Fruit fly (Drosophila melanogaster): ENCODE measurements around the gene CG5455.

Gene CG5455

DNA sequence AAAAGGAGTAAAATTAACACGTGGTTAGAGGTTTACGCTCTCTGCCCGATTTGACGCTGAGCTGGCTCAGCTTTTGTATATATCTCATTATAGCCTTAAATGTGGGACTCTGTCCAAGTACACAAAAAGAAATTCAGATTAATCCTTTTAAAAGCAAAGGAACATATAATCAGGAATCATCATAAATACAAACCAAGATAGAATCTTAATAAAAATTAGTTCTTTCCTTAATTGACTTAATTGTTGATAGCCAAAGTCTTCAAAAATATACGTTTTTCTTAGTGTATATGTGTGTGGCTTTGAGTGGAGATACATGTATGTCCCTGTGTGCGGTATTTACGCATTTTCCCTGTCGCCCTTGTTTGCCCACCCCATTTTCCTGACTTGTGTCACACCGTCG lies 32.9 kb downstream of the CG5455 start:
- peak; percentile 52 for TF ChIP-seq scrt (GFP tag; optimal IDR thresholded peaks at IDR 0.05)
- TF ChIP-seq CoRest (tag; optimal IDR thresholded peaks at IDR 0.05) = peak; percentile 42
- TF ChIP-seq CG4730 (GFP tag; IDR thresholded peaks at IDR 0.05) = no peak
- TF ChIP-seq ind (GFP tag; optimal IDR thresholded peaks at IDR 0.05) = peak; percentile 24
- peak; percentile 20 for TF ChIP-seq Hsf (GFP tag; optimal IDR thresholded peaks at IDR 0.05)
- no peak for TF ChIP-seq sim (GFP tag; IDR thresholded peaks at IDR 0.05)
- no peak for TF ChIP-seq CG18262 (tag; optimal IDR thresholded peaks at IDR 0.05)
- peak; percentile 38 for TF ChIP-seq CG6854 (GFP tag; optimal IDR thresholded peaks at IDR 0.05)
- TF ChIP-seq dpn (GFP tag; optimal IDR thresholded peaks at IDR 0.05) = peak in 1 of 2 experiments; percentile 2
- peak; percentile 10 for TF ChIP-seq sug (tag; optimal IDR thresholded peaks at IDR 0.05)
- no peak for TF ChIP-seq CG12744 (GFP tag; optimal IDR thresholded peaks at IDR 0.05)
- peak; percentile 70 for TF ChIP-seq CG2678 (tag; optimal IDR thresholded peaks at IDR 0.05)
- peak; percentile 34; the same call in 1 of the 3 replicates for TF ChIP-seq tgo (GFP tag; IDR thresholded peaks at IDR 0.05)
- TF ChIP-seq Ada2b (GFP tag; IDR thresholded peaks at IDR 0.05) = peak; percentile 51
- no peak for TF ChIP-seq CG3726 (GFP tag; IDR thresholded peaks at IDR 0.05)
- no peak for TF ChIP-seq odd (GFP tag; optimal IDR thresholded peaks at IDR 0.05)
- TF ChIP-seq CG7786 (GFP tag; optimal IDR thresholded peaks at IDR 0.05) = peak; percentile 1
- TF ChIP-seq slbo (GFP tag; IDR thresholded peaks at IDR 0.05) = peak; percentile 69
- TF ChIP-seq pita (GFP tag; optimal IDR thresholded peaks at IDR 0.05) = no peak
- TF ChIP-seq tx (GFP tag; optimal IDR thresholded peaks at IDR 0.05) = no peak
- TF ChIP-seq CG34422 (GFP tag; IDR thresholded peaks at IDR 0.05) = no peak
- no peak for TF ChIP-seq ab (GFP tag; optimal IDR thresholded peaks at IDR 0.05)
- TF ChIP-seq CG9817 (tag; optimal IDR thresholded peaks at IDR 0.05) = peak; percentile 42
- peak; percentile 15 for TF ChIP-seq CG18619 (GFP tag; optimal IDR thresholded peaks at IDR 0.05)
- no peak for TF ChIP-seq bsh (GFP tag; optimal IDR thresholded peaks at IDR 0.05)
- TF ChIP-seq Xbp1 (GFP tag; optimal IDR thresholded peaks at IDR 0.05) = peak; percentile 11
- TF ChIP-seq lilli (GFP tag; optimal IDR thresholded peaks at IDR 0.05) = peak; percentile 40
- TF ChIP-seq vnd (GFP tag; IDR thresholded peaks at IDR 0.05; ENCODE audit: partially characterized antibody) = no peak
- no peak for TF ChIP-seq CG6254 (GFP tag; optimal IDR thresholded peaks at IDR 0.05)
- no peak for TF ChIP-seq B-H1 (GFP tag; IDR thresholded peaks at IDR 0.05)
- peak; percentile 33 for TF ChIP-seq CG13624 (GFP tag; optimal IDR thresholded peaks at IDR 0.05)
- peak; percentile 71 for TF ChIP-seq lab (GFP tag; optimal IDR thresholded peaks at IDR 0.05)
- no peak for TF ChIP-seq dmrt11E (tag; optimal IDR thresholded peaks at IDR 0.05)
- peak; percentile 37 for TF ChIP-seq CG15514 (GFP tag; optimal IDR thresholded peaks at IDR 0.05)
- 0 out of 3 replicates have a peak, but pooled peaks have one; percentile 13 for TF ChIP-seq C15 (GFP tag; IDR thresholded peaks at IDR 0.05)
- TF ChIP-seq jumu (GFP tag; optimal IDR thresholded peaks at IDR 0.05) = no peak
- TF ChIP-seq danr (GFP tag; IDR thresholded peaks at IDR 0.05) = no peak
- peak; percentile 47 for TF ChIP-seq CG12769 (tag; optimal IDR thresholded peaks at IDR 0.05)
- TF ChIP-seq onecut (GFP tag; IDR thresholded peaks at IDR 0.05) = peak; percentile 20; the same call in 1 of the 2 replicates
- TF ChIP-seq row (GFP tag; IDR thresholded peaks at IDR 0.05) = peak; percentile 66; the same call in 2 of the 3 replicates
- no peak for TF ChIP-seq kni (GFP tag; optimal IDR thresholded peaks at IDR 0.05)
- peak; percentile 26; the same call in 1 of the 2 replicates for TF ChIP-seq lmd (GFP tag; IDR thresholded peaks at IDR 0.05)
- peak; percentile 64 for TF ChIP-seq grau (tag; optimal IDR thresholded peaks at IDR 0.05)
- peak; percentile 18; the same call in 1 of the 2 replicates for TF ChIP-seq ranshi (GFP tag; IDR thresholded peaks at IDR 0.05)
- TF ChIP-seq amos (GFP tag; IDR thresholded peaks at IDR 0.05; ENCODE audit: partially characterized antibody) = no peak
- no peak for TF ChIP-seq bbx (GFP tag; IDR thresholded peaks at IDR 0.05; ENCODE audit: partially characterized antibody)
- TF ChIP-seq pho (GFP tag; optimal IDR thresholded peaks at IDR 0.05) = peak; percentile 28
- peak; percentile 40; the same call in 1 of the 2 replicates for TF ChIP-seq CG9215 (GFP tag; IDR thresholded peaks at IDR 0.05)
- peak; percentile 61 for TF ChIP-seq Ptx1 (GFP tag; IDR thresholded peaks at IDR 0.05)
- TF ChIP-seq Fer3 (tag; optimal IDR thresholded peaks at IDR 0.05) = peak; percentile 54
- peak; percentile 17 for TF ChIP-seq Hand (GFP tag; optimal IDR thresholded peaks at IDR 0.05)
